Fruit fly (Drosophila melanogaster): Measurements from ENCODE around the gene RFeSP.

RFeSP gene

DNA sequence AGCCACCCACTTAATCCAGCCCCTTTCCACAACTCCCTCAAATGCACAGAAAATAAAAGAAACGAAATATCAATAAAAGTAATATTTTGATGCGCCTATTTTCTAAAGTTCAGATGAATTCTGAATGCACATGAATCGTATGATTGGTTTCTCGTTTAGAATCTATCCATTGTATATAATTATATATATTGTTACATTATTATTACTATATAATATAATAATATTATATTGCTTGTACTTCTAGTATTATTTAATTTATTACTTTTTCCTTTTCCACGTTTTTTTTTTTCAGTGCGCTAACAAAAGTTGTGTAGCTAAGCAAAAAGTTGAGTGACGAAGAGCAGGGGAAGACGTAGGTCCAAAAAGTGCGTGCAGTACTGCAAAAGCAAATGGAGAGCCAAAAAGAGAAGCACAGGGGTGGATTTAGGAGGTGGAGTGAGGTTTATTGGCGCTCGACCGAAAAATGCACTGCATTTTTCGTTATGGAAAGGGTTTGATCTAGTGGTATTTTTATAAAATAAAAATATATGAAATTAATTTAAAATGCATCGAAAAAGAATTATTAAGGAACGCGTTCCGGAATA, 35.4 kb upstream of the RFeSP start (continued):
- TF ChIP-seq CG18011 (GFP tag; optimal IDR thresholded peaks at IDR 0.05) (peak; percentile 50), CG10366 (GFP tag; IDR thresholded peaks at IDR 0.05) (peak; percentile 85), aop (GFP tag; IDR thresholded peaks at IDR 0.05) (peak; percentile 70), CG12769 (tag; optimal IDR thresholded peaks at IDR 0.05) (no peak), shn (GFP tag; optimal IDR thresholded peaks at IDR 0.05) (no peak), bsh (GFP tag; optimal IDR thresholded peaks at IDR 0.05) (peak in 1 of 2 experiments; percentile 94), CG14050 (GFP tag; IDR thresholded peaks at IDR 0.05) (peak; percentile 86), CG32772 (GFP tag; IDR thresholded peaks at IDR 0.05) (peak; percentile 88), gcm (GFP tag; optimal IDR thresholded peaks at IDR 0.05) (peak; percentile 96), CG15011 (GFP tag; optimal IDR thresholded peaks at IDR 0.05) (peak; percentile 86), CG11093 (GFP tag; IDR thresholded peaks at IDR 0.05) (peak; percentile 89), CG10274 (GFP tag; optimal IDR thresholded peaks at IDR 0.05) (peak; percentile 53), C15 (GFP tag; IDR thresholded peaks at IDR 0.05) (peak; percentile 58; the same call in 2 of the 3 replicates), danr (GFP tag; IDR thresholded peaks at IDR 0.05) (peak; percentile 79), Max (GFP tag; optimal IDR thresholded peaks at IDR 0.05) (peak; percentile 68), D19B (GFP tag; optimal IDR thresholded peaks at IDR 0.05) (peak; percentile 66), jing (GFP tag; optimal IDR thresholded peaks at IDR 0.05) (peak; percentile 15), otp (GFP tag; IDR thresholded peaks at IDR 0.05) (peak; percentile 89), insv (GFP tag; optimal IDR thresholded peaks at IDR 0.05) (no peak), stwl (tag; optimal IDR thresholded peaks at IDR 0.05) (no peak), CG12071 (GFP tag; optimal IDR thresholded peaks at IDR 0.05) (peak; percentile 71), CG7839 (tag; optimal IDR thresholded peaks at IDR 0.05) (peak; percentile 97), B-H2 (GFP tag; optimal IDR thresholded peaks at IDR 0.05) (peak; percentile 70), oc (tag; optimal IDR thresholded peaks at IDR 0.05) (peak; percentile 95), Atf3 (GFP tag; optimal IDR thresholded peaks at IDR 0.05) (peak; percentile 26), lab (GFP tag; optimal IDR thresholded peaks at IDR 0.05) (peak; percentile 96), fd64A (GFP tag; optimal IDR thresholded peaks at IDR 0.05) (no peak), dpn (GFP tag; optimal IDR thresholded peaks at IDR 0.05) (peak; percentile 53 to 89), HLHmδ (GFP tag; optimal IDR thresholded peaks at IDR 0.05) (no peak), Gsc (GFP tag; IDR thresholded peaks at IDR 0.05) (peak; percentile 72), CG6791 (GFP tag; IDR thresholded peaks at IDR 0.05; ENCODE audit: partially characterized antibody) (no peak), ftz-f1 (GFP tag; optimal IDR thresholded peaks at IDR 0.05) (no peak), CG12104 (GFP tag; optimal IDR thresholded peaks at IDR 0.05) (peak; percentile 62), Awh (GFP tag; IDR thresholded peaks at IDR 0.05) (peak; percentile 83), CG14014 (GFP tag; IDR thresholded peaks at IDR 0.05) (peak; percentile 68), tio (GFP tag; optimal IDR thresholded peaks at IDR 0.05) (peak; percentile 82), tin (GFP tag; optimal IDR thresholded peaks at IDR 0.05) (peak; percentile 62), Side (GFP tag; optimal IDR thresholded peaks at IDR 0.05) (no peak), CG10979 (tag; optimal IDR thresholded peaks at IDR 0.05) (peak; percentile 95), tup (GFP tag; optimal IDR thresholded peaks at IDR 0.05) (no peak), maf-S (GFP tag; optimal IDR thresholded peaks at IDR 0.05) (no peak), Hr78 (GFP tag; optimal IDR thresholded peaks at IDR 0.05) (peak in 1 of 2 experiments; percentile 80), Taf1 (GFP tag; IDR thresholded peaks at IDR 0.05) (peak; percentile 61), YL-1 (GFP tag; optimal IDR thresholded peaks at IDR 0.05) (peak; percentile 42), CG10565 (GFP tag; optimal IDR thresholded peaks at IDR 0.05) (no peak), dysf (GFP tag; IDR thresholded peaks at IDR 0.05) (peak; percentile 93), CG13894 (tag; optimal IDR thresholded peaks at IDR 0.05) (peak; percentile 88), Dll (GFP tag; IDR thresholded peaks at IDR 0.05; ENCODE audit: partially characterized antibody) (no peak), zfh1 (GFP tag; IDR thresholded peaks at IDR 0.05) (peak; percentile 76)

All from whole organism, embryonic.